Fruit fly (Drosophila melanogaster): Measurements from ENCODE around the gene CG14989.

The CG14989 gene

dm6 chr3L:4108844-4109494 is 21.6 kb downstream of the CG14989 start (continued):
- peak; percentile 84 for TF ChIP-seq CG2120 (GFP tag; optimal IDR thresholded peaks at IDR 0.05)
- TF ChIP-seq CG4854 (GFP tag; optimal IDR thresholded peaks at IDR 0.05) = peak; percentile 71
- no peak for TF ChIP-seq CG3163 (GFP tag; optimal IDR thresholded peaks at IDR 0.05)
- TF ChIP-seq corto (GFP tag; optimal IDR thresholded peaks at IDR 0.05) = no peak
- 0 out of 3 replicates have a peak, but pooled peaks have one; percentile 18 for TF ChIP-seq B-H1 (GFP tag; IDR thresholded peaks at IDR 0.05)
- TF ChIP-seq CG17912 (GFP tag; optimal IDR thresholded peaks at IDR 0.05) = no peak
- TF ChIP-seq Fer1 (GFP tag; optimal IDR thresholded peaks at IDR 0.05) = peak; percentile 80
- no peak for TF ChIP-seq CG11696 (GFP tag; IDR thresholded peaks at IDR 0.05)
- TF ChIP-seq CG34224 (GFP tag; IDR thresholded peaks at IDR 0.05; ENCODE audit: partially characterized antibody) = no peak
- TF ChIP-seq maf-S (GFP tag; optimal IDR thresholded peaks at IDR 0.05) = peak; percentile 35
- TF ChIP-seq Hsf (GFP tag; optimal IDR thresholded peaks at IDR 0.05) = peak; percentile 70
- no peak for TF ChIP-seq CG7928 (GFP tag; optimal IDR thresholded peaks at IDR 0.05)
- peak; percentile 68 for TF ChIP-seq ATbp (GFP tag; optimal IDR thresholded peaks at IDR 0.05)
- TF ChIP-seq zf30C (GFP tag; optimal IDR thresholded peaks at IDR 0.05) = no peak
- 0 out of 3 replicates have a peak, but pooled peaks have one; percentile 32 for TF ChIP-seq gce (GFP tag; IDR thresholded peaks at IDR 0.05)
- no peak for TF ChIP-seq gcm2 (GFP tag; optimal IDR thresholded peaks at IDR 0.05)
- no peak for TF ChIP-seq mld (GFP tag; IDR thresholded peaks at IDR 0.05; ENCODE audit: partially characterized antibody)
- TF ChIP-seq CG11504 (tag; optimal IDR thresholded peaks at IDR 0.05) = peak; percentile 85
- peak; percentile 76 for TF ChIP-seq CG4424 (GFP tag; optimal IDR thresholded peaks at IDR 0.05)
- no peak for TF ChIP-seq CG10959 (GFP tag; IDR thresholded peaks at IDR 0.05)
- no peak for TF ChIP-seq CG13287 (GFP tag; IDR thresholded peaks at IDR 0.05; ENCODE audit: partially characterized antibody)
- TF ChIP-seq CG8765 (GFP tag; IDR thresholded peaks at IDR 0.05) = no peak
- no peak for TF ChIP-seq CG34422 (GFP tag; IDR thresholded peaks at IDR 0.05)
- TF ChIP-seq crp (GFP tag; optimal IDR thresholded peaks at IDR 0.05) = peak in 1 of 2 experiments; percentile 60
- TF ChIP-seq CG31365 (tag; optimal IDR thresholded peaks at IDR 0.05) = peak; percentile 32
- TF ChIP-seq CG7372 (GFP tag; IDR thresholded peaks at IDR 0.05) = 0 out of 2 replicates have a peak, but pooled peaks have one; percentile 37
- peak; percentile 24 for TF ChIP-seq CG3995 (GFP tag; optimal IDR thresholded peaks at IDR 0.05)
- no peak for TF ChIP-seq CG7987 (GFP tag; optimal IDR thresholded peaks at IDR 0.05)
- TF ChIP-seq CG11695 (GFP tag; IDR thresholded peaks at IDR 0.05) = peak; percentile 83
- peak; percentile 56; the same call in 2 of the 3 replicates for TF ChIP-seq so (GFP tag; IDR thresholded peaks at IDR 0.05)
- peak; percentile 66 for TF ChIP-seq CG4820 (GFP tag; optimal IDR thresholded peaks at IDR 0.05)
- TF ChIP-seq bcd (GFP tag; optimal IDR thresholded peaks at IDR 0.05) = peak; percentile 76
- no peak for TF ChIP-seq p53 (GFP tag; optimal IDR thresholded peaks at IDR 0.05)
- TF ChIP-seq Mes4 (GFP tag; optimal IDR thresholded peaks at IDR 0.05) = peak; percentile 11
- peak; percentile 49 for TF ChIP-seq CG17328 (GFP tag; IDR thresholded peaks at IDR 0.05)
- peak; percentile 45 for TF ChIP-seq HLH54F (GFP tag; optimal IDR thresholded peaks at IDR 0.05)
- no peak for TF ChIP-seq disco-r (GFP tag; optimal IDR thresholded peaks at IDR 0.05)
- no peak for TF ChIP-seq bigmax (GFP tag; optimal IDR thresholded peaks at IDR 0.05)
- TF ChIP-seq onecut (GFP tag; IDR thresholded peaks at IDR 0.05) = peak; percentile 39; the same call in 1 of the 2 replicates
- TF ChIP-seq gcm (GFP tag; optimal IDR thresholded peaks at IDR 0.05) = peak; percentile 67
- TF ChIP-seq Nf-YB (GFP tag; optimal IDR thresholded peaks at IDR 0.05) = peak; percentile 62
- 0 out of 2 replicates have a peak, but pooled peaks have one; percentile 35 for TF ChIP-seq wor (GFP tag; IDR thresholded peaks at IDR 0.05)
- no peak for TF ChIP-seq HLH4C (GFP tag; IDR thresholded peaks at IDR 0.05; ENCODE audit: partially characterized antibody)
- no peak for TF ChIP-seq Mad (GFP tag; optimal IDR thresholded peaks at IDR 0.05)
- no peak for TF ChIP-seq z (GFP tag; IDR thresholded peaks at IDR 0.05)
- TF ChIP-seq gsb (GFP tag; IDR thresholded peaks at IDR 0.05) = no peak
- TF ChIP-seq chif (GFP tag; optimal IDR thresholded peaks at IDR 0.05) = peak; percentile 61 to 68
- TF ChIP-seq CG13123 (GFP tag; optimal IDR thresholded peaks at IDR 0.05) = peak; percentile 50
- peak; percentile 80 for TF ChIP-seq CG9727 (GFP tag; optimal IDR thresholded peaks at IDR 0.05)
- no peak for TF ChIP-seq vnd (GFP tag; IDR thresholded peaks at IDR 0.05; ENCODE audit: partially characterized antibody)

Measured in whole organism, embryonic.